Fruit fly (Drosophila melanogaster) whole organism, embryonic: ENCODE data around the gene CG14947.
A peak's percentile ranks its signal among the peaks of the same experiment; 100 is the strongest.

Experiments used
- B-H1 ChIP-seq: fragments of 200-800 bp; sonication (Bioruptor generic); IDR thresholded peaks from 3 replicates; pipeline ENCODE4 v1.3.6; 2022; ENCODE audit warnings: missing biosample characterization, missing genetic modification characterization
- Bteb2 ChIP-seq: fragments of 200-800 bp; sonication (Bioruptor generic); optimal IDR thresholded peaks from 2 replicates; lab custom pipeline; 2016; ENCODE audit warnings: missing biosample characterization, missing genetic modification characterization
- CG10267 ChIP-seq: fragments of 200-800 bp; sonication (Bioruptor generic); optimal IDR thresholded peaks from 2 replicates; lab custom pipeline; 2018; ENCODE audit warnings: missing biosample characterization, mild to moderate bottlenecking, missing genetic modification characterization, moderate library complexity
- CG10366 ChIP-seq: fragments of 200-800 bp; sonication (Bioruptor generic); IDR thresholded peaks from 2 replicates; pipeline ENCODE4 v1.3.6; 2022; ENCODE audit warnings: missing biosample characterization, missing genetic modification characterization
- CG12219 ChIP-seq: fragments of 200-800 bp; sonication (Bioruptor generic); optimal IDR thresholded peaks from 3 replicates; lab custom pipeline; 2018; ENCODE audit warnings: missing biosample characterization, mild to moderate bottlenecking, missing genetic modification characterization
- CG1233 ChIP-seq: fragments of 200-800 bp; sonication (Bioruptor generic); optimal IDR thresholded peaks from 4 replicates; lab custom pipeline; 2018; ENCODE audit warnings: missing biosample characterization, mild to moderate bottlenecking, missing genetic modification characterization
- CG13296 ChIP-seq: fragments of 200-800 bp; sonication (Bioruptor generic); optimal IDR thresholded peaks from 3 replicates; lab custom pipeline; 2018; ENCODE audit warnings: missing biosample characterization, mild to moderate bottlenecking, missing genetic modification characterization
- CG14050 ChIP-seq: fragments of 200-800 bp; sonication (Bioruptor generic); IDR thresholded peaks from 3 replicates; pipeline ENCODE4 v1.3.6; 2022; ENCODE audit warnings: missing biosample characterization, missing genetic modification characterization
- CG14860 ChIP-seq: fragments of 200-800 bp; sonication (Bioruptor generic); IDR thresholded peaks from 3 replicates; pipeline ENCODE4 v1.3.6; 2022; ENCODE audit warnings: missing biosample characterization, missing genetic modification characterization; ENCODE audit not compliant: partially characterized antibody
- CG15011 ChIP-seq: fragments of 200-800 bp; sonication (Bioruptor generic); optimal IDR thresholded peaks from 3 replicates; lab custom pipeline; 2018; ENCODE audit warnings: missing biosample characterization, mild to moderate bottlenecking, missing genetic modification characterization
- CG30020 ChIP-seq: fragments of 200-800 bp; optimal IDR thresholded peaks from 2 replicates; lab custom pipeline; 2019; ENCODE audit warnings: missing biosample characterization, mild to moderate bottlenecking, missing genetic modification characterization, moderate library complexity
- CG3847 ChIP-seq: fragments of 200-800 bp; sonication (Bioruptor generic); IDR thresholded peaks from 2 replicates; pipeline ENCODE4 v1.3.6; 2022; ENCODE audit warnings: missing biosample characterization, missing genetic modification characterization
- CG4360 ChIP-seq: fragments of 200-800 bp; sonication (Bioruptor generic); IDR thresholded peaks from 2 replicates; pipeline ENCODE4 v1.3.6; 2022; ENCODE audit warnings: missing biosample characterization, missing genetic modification characterization
- CG43689 ChIP-seq: fragments of 200-800 bp; sonication (Bioruptor generic); IDR thresholded peaks from 2 replicates; pipeline ENCODE4 v1.3.6; 2022; ENCODE audit warnings: missing biosample characterization, missing genetic modification characterization
- CG4404 ChIP-seq: fragments of 200-800 bp; sonication (Bioruptor generic); IDR thresholded peaks from 2 replicates; pipeline ENCODE4 v1.3.6; 2022; ENCODE audit warnings: missing biosample characterization, missing genetic modification characterization
- CG6254 ChIP-seq: fragments of 200-800 bp; sonication (Bioruptor generic); optimal IDR thresholded peaks from 3 replicates; lab custom pipeline; 2017; ENCODE audit warnings: mild to moderate bottlenecking, missing biosample characterization, missing genetic modification reagents, missing genetic modification characterization
- CG6854 ChIP-seq: fragments of 200-800 bp; sonication (Bioruptor generic); optimal IDR thresholded peaks from 3 replicates; lab custom pipeline; 2017; ENCODE audit warnings: missing biosample characterization, mild to moderate bottlenecking, missing genetic modification characterization
- CG8944 ChIP-seq: fragments of 200-800 bp; sonication (Bioruptor generic); optimal IDR thresholded peaks from 3 replicates; lab custom pipeline; 2016; ENCODE audit warnings: missing biosample characterization, missing genetic modification characterization
- CG9876 ChIP-seq: fragments of 200-800 bp; sonication (Bioruptor generic); optimal IDR thresholded peaks from 2 replicates; lab custom pipeline; 2016; ENCODE audit warnings: missing biosample characterization, missing genetic modification characterization
- Dbx ChIP-seq: fragments of 200-800 bp; sonication (Bioruptor generic); IDR thresholded peaks from 3 replicates; pipeline ENCODE4 v1.3.6; 2022; ENCODE audit warnings: missing biosample characterization, missing genetic modification characterization
- ERR ChIP-seq: fragments of 200-800 bp; sonication (Bioruptor generic); optimal IDR thresholded peaks from 2 replicates; lab custom pipeline; 2016; ENCODE audit warnings: missing biosample characterization, missing genetic modification characterization
- Eip74EF ChIP-seq, 2 experiments: fragments of 200-800 bp in 1 of 2; fragments of >200 bp in 1 of 2; sonication (Bioruptor generic) in 1 of 2; optimal IDR thresholded peaks; 2 replicates each; lab custom pipeline; 2017 to 2019; ENCODE audit warnings: missing biosample characterization in 2 of 2, missing genetic modification characterization in 2 of 2, mild to moderate bottlenecking in 1 of 2, moderate library complexity in 1 of 2
- HLH4C ChIP-seq: fragments of 200-800 bp; sonication (Bioruptor generic); IDR thresholded peaks from 3 replicates; pipeline ENCODE4 v1.3.6; 2022; ENCODE audit warnings: missing biosample characterization, missing genetic modification characterization; ENCODE audit not compliant: partially characterized antibody
- Hand ChIP-seq: fragments of 200-800 bp; sonication (Bioruptor generic); optimal IDR thresholded peaks from 2 replicates; lab custom pipeline; 2017; ENCODE audit warnings: mild to moderate bottlenecking, missing biosample characterization, missing genetic modification reagents, missing genetic modification characterization
- Hr51 ChIP-seq, 2 experiments: fragments of 200-800 bp; sonication (Bioruptor generic); optimal IDR thresholded peaks; 2 replicates in 1 of 2; 3 replicates in 1 of 2; lab custom pipeline; 2016 to 2018; ENCODE audit warnings: missing biosample characterization in 2 of 2, missing genetic modification characterization in 2 of 2, mild to moderate bottlenecking in 1 of 2, moderate library complexity in 1 of 2
- Kr ChIP-seq: fragments of 200-800 bp; sonication (Bioruptor generic); optimal IDR thresholded peaks from 2 replicates; lab custom pipeline; 2017; ENCODE audit warnings: missing biosample characterization, mild to moderate bottlenecking, missing genetic modification characterization
- Med ChIP-seq: fragments of 200-800 bp; sonication (Bioruptor generic); peaks from one replicate; lab custom pipeline; 2016; ENCODE audit warnings: missing biosample characterization, missing genetic modification characterization, mild to moderate bottlenecking, inconsistent platforms, moderate library complexity
- Myb ChIP-seq: fragments of 200-800 bp; sonication (Bioruptor generic); optimal IDR thresholded peaks from 2 replicates; lab custom pipeline; 2016; ENCODE audit warnings: missing biosample characterization, missing genetic modification characterization
- NK7.1 ChIP-seq: fragments of 200-800 bp; sonication (Bioruptor generic); optimal IDR thresholded peaks from 3 replicates; lab custom pipeline; 2016; ENCODE audit warnings: missing biosample characterization, missing genetic modification characterization
- NfI ChIP-seq: fragments of 200-800 bp; sonication (Bioruptor generic); optimal IDR thresholded peaks from 3 replicates; lab custom pipeline; 2018; ENCODE audit warnings: missing biosample characterization, mild to moderate bottlenecking, missing genetic modification characterization, moderate library complexity
- Sin3A ChIP-seq: fragments of >200 bp; optimal IDR thresholded peaks from 2 replicates; lab custom pipeline; 2018
- Sry-β ChIP-seq: fragments of 200-800 bp; sonication (Bioruptor generic); optimal IDR thresholded peaks from 2 replicates; lab custom pipeline; 2018; ENCODE audit warnings: missing biosample characterization, mild to moderate bottlenecking, missing genetic modification characterization, moderate library complexity
- Sry-δ ChIP-seq: fragments of 200-800 bp; sonication (Bioruptor generic); optimal IDR thresholded peaks from 2 replicates; lab custom pipeline; 2016; ENCODE audit warnings: missing biosample characterization, missing genetic modification characterization
- Trl ChIP-seq, 3 experiments: fragments of >200 bp in 2 of 3; fragments of 200-800 bp in 1 of 3; sonication (Bioruptor generic) in 1 of 3; optimal IDR thresholded peaks; 2 replicates in 1 of 3; 3 replicates in 2 of 3; lab custom pipeline; 2016 to 2017; ENCODE audit warnings: missing biosample characterization in 1 of 3, missing genetic modification characterization in 1 of 3
- abd-A ChIP-seq: fragments of 200-800 bp; sonication (Bioruptor generic); optimal IDR thresholded peaks from 3 replicates; lab custom pipeline; 2019; ENCODE audit warnings: missing biosample characterization, mild to moderate bottlenecking, missing genetic modification characterization, moderate library complexity
- danr ChIP-seq: fragments of 200-800 bp; sonication (Bioruptor generic); IDR thresholded peaks from 2 replicates; pipeline ENCODE4 v1.3.6; 2022; ENCODE audit warnings: missing biosample characterization, missing genetic modification characterization
- ftz-f1 ChIP-seq: fragments of 200-800 bp; sonication (Bioruptor generic); optimal IDR thresholded peaks from 2 replicates; lab custom pipeline; 2016; ENCODE audit warnings: missing biosample characterization, missing genetic modification characterization
- gem ChIP-seq: fragments of 200-800 bp; sonication (Bioruptor generic); optimal IDR thresholded peaks from 2 replicates; lab custom pipeline; 2019; ENCODE audit warnings: missing biosample characterization, mild to moderate bottlenecking, missing genetic modification characterization, moderate library complexity
- gro ChIP-seq: fragments of 200-800 bp; sonication (Bioruptor generic); optimal IDR thresholded peaks from 2 replicates; lab custom pipeline; 2016; ENCODE audit warnings: missing biosample characterization, missing genetic modification characterization
- gsb-n ChIP-seq: fragments of 200-800 bp; sonication (Bioruptor generic); optimal IDR thresholded peaks from 3 replicates; lab custom pipeline; 2018; ENCODE audit warnings: missing biosample characterization, mild to moderate bottlenecking, missing genetic modification characterization
- h ChIP-seq: fragments of >200 bp; optimal IDR thresholded peaks from 2 replicates; lab custom pipeline; 2017
- hkb ChIP-seq, 2 experiments: fragments of 200-800 bp in 1 of 2; fragments of >200 bp in 1 of 2; sonication (Bioruptor generic) in 1 of 2; IDR thresholded peaks in 1 of 2; optimal IDR thresholded peaks in 1 of 2; 2 replicates each; pipeline versions ENCODE4 v1.3.6 to Lab custom; 2017 to 2022; ENCODE audit warnings: missing biosample characterization in 1 of 2, missing genetic modification characterization in 1 of 2
- nerfin-2 ChIP-seq: fragments of 200-800 bp; sonication (Bioruptor generic); IDR thresholded peaks from 2 replicates; pipeline ENCODE4 v1.3.6; 2022; ENCODE audit warnings: missing biosample characterization, missing genetic modification characterization; ENCODE audit not compliant: partially characterized antibody
- nmo ChIP-seq: fragments of 200-800 bp; sonication (Bioruptor generic); optimal IDR thresholded peaks from 2 replicates; lab custom pipeline; 2018; ENCODE audit warnings: missing biosample characterization, mild to moderate bottlenecking, missing genetic modification characterization, moderate library complexity
- odd ChIP-seq: fragments of 200-800 bp; sonication (Bioruptor generic); optimal IDR thresholded peaks from 2 replicates; lab custom pipeline; 2017; ENCODE audit warnings: missing biosample characterization, mild to moderate bottlenecking, missing genetic modification characterization
- onecut ChIP-seq: fragments of 200-800 bp; sonication (Bioruptor generic); IDR thresholded peaks from 2 replicates; pipeline ENCODE4 v1.3.6; 2022; ENCODE audit warnings: missing biosample characterization, missing genetic modification characterization
- pnt ChIP-seq: fragments of 200-800 bp; sonication (Bioruptor generic); optimal IDR thresholded peaks from 3 replicates; lab custom pipeline; 2016; ENCODE audit warnings: missing biosample characterization, missing genetic modification characterization
- run ChIP-seq: fragments of 200-800 bp; sonication (Bioruptor generic); optimal IDR thresholded peaks from 3 replicates; lab custom pipeline; 2018; ENCODE audit warnings: missing biosample characterization, mild to moderate bottlenecking, missing genetic modification characterization
- sens-2 ChIP-seq: fragments of 200-800 bp; sonication (Bioruptor generic); IDR thresholded peaks from 2 replicates; pipeline ENCODE4 v1.3.6; 2022; ENCODE audit warnings: missing biosample characterization, missing genetic modification characterization
- shn ChIP-seq: fragments of 200-800 bp; sonication (Bioruptor generic); optimal IDR thresholded peaks from 3 replicates; lab custom pipeline; 2016; ENCODE audit warnings: missing biosample characterization, missing genetic modification characterization
- ssp ChIP-seq: fragments of 200-800 bp; sonication (Bioruptor generic); IDR thresholded peaks from 2 replicates; pipeline ENCODE4 v1.3.6; 2022; ENCODE audit warnings: missing biosample characterization, missing genetic modification characterization

CG14947 gene

dm6 chr2L:12093652-12094051 lies 17.8 kb downstream of the CG14947 start (continued):
- no peak for TF ChIP-seq CG30020 (tag; lab: Kevin White, UChicago)
- no peak for TF ChIP-seq pnt (GFP tag; lab: Kevin White, UChicago)
- TF ChIP-seq Kr (GFP tag; lab: Kevin White, UChicago) = no peak
- no peak for TF ChIP-seq CG1233 (GFP tag; lab: Kevin White, UChicago)
- no peak for TF ChIP-seq CG4404 (GFP tag; lab: Robert Waterston, UW)
- TF ChIP-seq Myb (GFP tag; lab: Kevin White, UChicago) = peak; percentile 99
- no peak for TF ChIP-seq onecut (GFP tag; lab: Robert Waterston, UW)
- TF ChIP-seq danr (GFP tag; lab: Robert Waterston, UW) = no peak
- TF ChIP-seq Bteb2 (GFP tag; lab: Kevin White, UChicago) = no peak
- no peak for TF ChIP-seq CG4360 (GFP tag; lab: Robert Waterston, UW)
- TF ChIP-seq sens-2 (GFP tag; lab: Robert Waterston, UW) = no peak
- peak; percentile 43 for TF ChIP-seq ssp (GFP tag; lab: Robert Waterston, UW)
- no peak for TF ChIP-seq hkb (optimal IDR thresholded peaks at IDR 0.05; lab: Kevin White, UChicago)
- TF ChIP-seq hkb (GFP tag; IDR thresholded peaks at IDR 0.05; lab: Robert Waterston, UW) = 0 out of 2 replicates have a peak, but pooled peaks have one; percentile 9
- peak; percentile 24 for TF ChIP-seq Sry-δ (GFP tag; lab: Kevin White, UChicago)
- peak; percentile 32 for TF ChIP-seq nmo (GFP tag; lab: Kevin White, UChicago)
- peak; percentile 24 for TF ChIP-seq Sin3A (lab: Kevin White, UChicago)
- no peak for TF ChIP-seq CG43689
- TF ChIP-seq Eip74EF (GFP tag; optimal IDR thresholded peaks at IDR 0.05; lab: Kevin White, UChicago) = no peak
- no peak for TF ChIP-seq Dbx (GFP tag; lab: Robert Waterston, UW)
- TF ChIP-seq CG14050 (GFP tag; lab: Robert Waterston, UW) = no peak
- TF ChIP-seq shn = no peak
- peak; percentile 7 for TF ChIP-seq NfI (GFP tag; lab: Kevin White, UChicago)
- no peak for TF ChIP-seq gro (GFP tag; lab: Kevin White, UChicago)
- peak; percentile 70 for TF ChIP-seq ftz-f1 (GFP tag; lab: Kevin White, UChicago)
- no peak for TF ChIP-seq gem (tag; lab: Kevin White, UChicago)
- no peak for TF ChIP-seq B-H1 (GFP tag; lab: Robert Waterston, UW)
- no peak for TF ChIP-seq abd-A (tag; lab: Kevin White, UChicago)
- TF ChIP-seq odd = no peak
- no peak for TF ChIP-seq CG6254 (GFP tag; lab: Kevin White, UChicago)
- no peak for TF ChIP-seq CG8944 (GFP tag; lab: Kevin White, UChicago)
- TF ChIP-seq CG12219 = no peak
- TF ChIP-seq CG14860 (GFP tag; lab: Robert Waterston, UW) = no peak
- TF ChIP-seq Sry-β (GFP tag; lab: Kevin White, UChicago) = no peak
- no peak for TF ChIP-seq run (tag; lab: Kevin White, UChicago)
- no peak for TF ChIP-seq ERR (GFP tag; lab: Kevin White, UChicago)
- TF ChIP-seq CG9876 = no peak
- no peak for TF ChIP-seq nerfin-2 (GFP tag; lab: Robert Waterston, UW)
- no peak for TF ChIP-seq h (lab: Kevin White, UChicago)
- TF ChIP-seq Med (GFP tag; lab: Kevin White, UChicago) = peak; percentile 53
- no peak for TF ChIP-seq Hr51 (GFP tag; optimal IDR thresholded peaks at IDR 0.05; lab: Kevin White, UChicago)
- no peak for TF ChIP-seq NK7.1
- TF ChIP-seq CG6854 (GFP tag; lab: Kevin White, UChicago) = no peak
- no peak for TF ChIP-seq CG15011
- TF ChIP-seq gsb-n (tag; lab: Kevin White, UChicago) = no peak
- no peak for TF ChIP-seq Hand (GFP tag; lab: Kevin White, UChicago)
- TF ChIP-seq CG13296 (GFP tag; lab: Kevin White, UChicago) = no peak
- TF ChIP-seq CG3847 (GFP tag; lab: Robert Waterston, UW) = peak; percentile 58
- TF ChIP-seq CG10366 = no peak
- TF ChIP-seq HLH4C (GFP tag; lab: Robert Waterston, UW) = no peak
- peak; percentile 58 for TF ChIP-seq CG10267 (tag; lab: Kevin White, UChicago)
- no peak for TF ChIP-seq Trl (optimal IDR thresholded peaks at IDR 0.05; lab: Kevin White, UChicago)
- TF ChIP-seq Trl (GFP tag; optimal IDR thresholded peaks at IDR 0.05; lab: Kevin White, UChicago) = no peak
